Fruit fly (Drosophila melanogaster) whole organism, prepupa: ENCODE measurements around the gene Rab9Fa.

Experiments used
- Blimp-1 ChIP-seq: fragments of 200-800 bp; sonication (Bioruptor generic); optimal IDR thresholded peaks from 3 replicates; lab custom pipeline; 2017; ENCODE audit warnings: missing biosample characterization, missing genetic modification characterization, mild to moderate bottlenecking, moderate library complexity, missing genetic modification reagents
- CG10631 ChIP-seq: fragments of 200-800 bp; sonication (Bioruptor generic); optimal IDR thresholded peaks from 2 replicates; lab custom pipeline; 2016; ENCODE audit warnings: missing biosample characterization, missing genetic modification characterization
- CG11294 ChIP-seq: fragments of 200-800 bp; sonication (Bioruptor generic); IDR thresholded peaks from 2 replicates; pipeline ENCODE4 v1.3.6; 2022; ENCODE audit warnings: missing biosample characterization, missing genetic modification characterization
- CG11762 ChIP-seq: fragments of 200-800 bp; sonication (Bioruptor generic); optimal IDR thresholded peaks from 3 replicates; lab custom pipeline; 2016; ENCODE audit warnings: missing biosample characterization, missing genetic modification characterization; ENCODE audit not compliant: insufficient read depth
- CG15336 ChIP-seq: fragments of 200-800 bp; sonication (Bioruptor generic); IDR thresholded peaks from 2 replicates; pipeline ENCODE4 v1.3.6; 2022; ENCODE audit warnings: missing biosample characterization, missing genetic modification characterization
- CG1621 ChIP-seq: fragments of 200-800 bp; sonication (Bioruptor generic); optimal IDR thresholded peaks from 3 replicates; lab custom pipeline; 2018; ENCODE audit warnings: missing biosample characterization, mild to moderate bottlenecking, missing genetic modification characterization
- CG16779 ChIP-seq: fragments of 200-800 bp; sonication (Bioruptor generic); optimal IDR thresholded peaks from 3 replicates; lab custom pipeline; 2017; ENCODE audit warnings: missing biosample characterization, mild to moderate bottlenecking, missing genetic modification characterization
- CG3032 ChIP-seq: fragments of 200-800 bp; optimal IDR thresholded peaks from 2 replicates; lab custom pipeline; 2019; ENCODE audit warnings: missing biosample characterization, mild to moderate bottlenecking, missing genetic modification characterization, moderate library complexity
- CG31627 ChIP-seq: fragments of 200-800 bp; sonication (Bioruptor generic); optimal IDR thresholded peaks from 3 replicates; lab custom pipeline; 2016; ENCODE audit warnings: missing biosample characterization, missing genetic modification characterization
- CG32006 ChIP-seq: fragments of 200-800 bp; sonication (Bioruptor generic); optimal IDR thresholded peaks from 3 replicates; lab custom pipeline; 2017; ENCODE audit warnings: missing biosample characterization, mild to moderate bottlenecking, missing genetic modification characterization
- CG34406 ChIP-seq: fragments of 200-800 bp; sonication (Bioruptor generic); optimal IDR thresholded peaks from 3 replicates; lab custom pipeline; 2016; ENCODE audit warnings: missing biosample characterization, missing genetic modification characterization
- CG3919 ChIP-seq: fragments of 200-800 bp; sonication (Bioruptor generic); optimal IDR thresholded peaks from 3 replicates; lab custom pipeline; 2016; ENCODE audit warnings: missing biosample characterization, missing genetic modification characterization
- CG4318 ChIP-seq: fragments of 200-800 bp; sonication (Bioruptor generic); optimal IDR thresholded peaks from 3 replicates; lab custom pipeline; 2017; ENCODE audit warnings: missing biosample characterization, mild to moderate bottlenecking, missing genetic modification characterization
- CG6276 ChIP-seq: fragments of 200-800 bp; sonication (Bioruptor generic); optimal IDR thresholded peaks from 2 replicates; lab custom pipeline; 2017; ENCODE audit warnings: missing biosample characterization, mild to moderate bottlenecking, missing genetic modification characterization
- CG6808 ChIP-seq: fragments of 200-800 bp; sonication (Bioruptor generic); optimal IDR thresholded peaks from 3 replicates; lab custom pipeline; 2017; ENCODE audit warnings: missing biosample characterization, missing genetic modification characterization, mild to moderate bottlenecking, moderate library complexity, missing genetic modification reagents
- CG6854 ChIP-seq: fragments of 200-800 bp; sonication (Bioruptor generic); optimal IDR thresholded peaks from 2 replicates; lab custom pipeline; 2017; ENCODE audit warnings: missing biosample characterization, mild to moderate bottlenecking, missing genetic modification characterization
- CG7368 ChIP-seq: fragments of 200-800 bp; sonication (Bioruptor generic); optimal IDR thresholded peaks from 3 replicates; lab custom pipeline; 2016; ENCODE audit warnings: missing biosample characterization, missing genetic modification characterization
- CG8119 ChIP-seq: fragments of 200-800 bp; sonication (Bioruptor generic); IDR thresholded peaks from 3 replicates; pipeline ENCODE4 v1.3.6; 2022; ENCODE audit warnings: missing biosample characterization, missing genetic modification characterization
- CG8319 ChIP-seq: fragments of 200-800 bp; sonication (Bioruptor generic); optimal IDR thresholded peaks from 3 replicates; lab custom pipeline; 2016; ENCODE audit warnings: missing biosample characterization, missing genetic modification characterization
- CG8632 ChIP-seq: fragments of 200-800 bp; sonication (Bioruptor generic); optimal IDR thresholded peaks from 3 replicates; lab custom pipeline; 2016; ENCODE audit warnings: missing biosample characterization, missing genetic modification characterization
- Eip75B ChIP-seq: fragments of 200-800 bp; sonication (Bioruptor generic); optimal IDR thresholded peaks from 3 replicates; lab custom pipeline; 2016; ENCODE audit warnings: missing biosample characterization, missing genetic modification characterization
- Eip78C ChIP-seq: fragments of 200-800 bp; sonication (Bioruptor generic); peaks from one replicate; lab custom pipeline; 2016; ENCODE audit warnings: missing biosample characterization, missing genetic modification characterization
- Ets21C ChIP-seq: fragments of 200-800 bp; sonication (Bioruptor generic); optimal IDR thresholded peaks from 3 replicates; lab custom pipeline; 2016; ENCODE audit warnings: missing biosample characterization, missing genetic modification characterization
- Ets96B ChIP-seq: fragments of 200-800 bp; optimal IDR thresholded peaks from 2 replicates; lab custom pipeline; 2019; ENCODE audit warnings: missing biosample characterization, mild to moderate bottlenecking, missing genetic modification characterization, moderate library complexity
- Hr39 ChIP-seq: fragments of 200-800 bp; sonication (Bioruptor generic); optimal IDR thresholded peaks from 2 replicates; lab custom pipeline; 2016; ENCODE audit warnings: missing biosample characterization, missing genetic modification characterization
- Hr4 ChIP-seq: fragments of 200-800 bp; sonication (Bioruptor generic); optimal IDR thresholded peaks from 3 replicates; lab custom pipeline; 2016; ENCODE audit warnings: missing biosample characterization, missing genetic modification characterization
- Lpt ChIP-seq: fragments of 200-800 bp; sonication (Bioruptor generic); optimal IDR thresholded peaks from 3 replicates; lab custom pipeline; 2016; ENCODE audit warnings: missing biosample characterization, missing genetic modification characterization
- OdsH ChIP-seq: fragments of 200-800 bp; sonication (Bioruptor generic); optimal IDR thresholded peaks from 3 replicates; lab custom pipeline; 2016; ENCODE audit warnings: missing biosample characterization, missing genetic modification characterization
- Smox ChIP-seq: fragments of 200-800 bp; sonication (Bioruptor generic); optimal IDR thresholded peaks from 3 replicates; lab custom pipeline; 2016; ENCODE audit warnings: missing biosample characterization, missing genetic modification characterization
- Sox102F ChIP-seq: fragments of 200-800 bp; sonication (Bioruptor generic); optimal IDR thresholded peaks from 2 replicates; lab custom pipeline; 2016; ENCODE audit warnings: missing biosample characterization, mild to moderate bottlenecking, missing genetic modification characterization
- Sox14 ChIP-seq: fragments of 200-800 bp; sonication (Bioruptor generic); optimal IDR thresholded peaks from 3 replicates; lab custom pipeline; 2016; ENCODE audit warnings: missing biosample characterization, missing genetic modification characterization
- achi ChIP-seq: fragments of 200-800 bp; sonication (Bioruptor generic); optimal IDR thresholded peaks from 3 replicates; lab custom pipeline; 2016; ENCODE audit warnings: missing biosample characterization, missing genetic modification characterization
- acj6 ChIP-seq: fragments of 200-800 bp; sonication (Bioruptor generic); optimal IDR thresholded peaks from 3 replicates; lab custom pipeline; 2016; ENCODE audit warnings: missing biosample characterization, missing genetic modification characterization
- dac ChIP-seq: fragments of 200-800 bp; sonication (Bioruptor generic); optimal IDR thresholded peaks from 2 replicates; lab custom pipeline; 2017; ENCODE audit warnings: missing biosample characterization, mild to moderate bottlenecking, missing genetic modification characterization
- dsx ChIP-seq: fragments of 200-800 bp; optimal IDR thresholded peaks from 3 replicates; lab custom pipeline; 2019; ENCODE audit warnings: missing biosample characterization, mild to moderate bottlenecking, missing genetic modification characterization, moderate library complexity; ENCODE audit not compliant: poor library complexity, severe bottlenecking
- eg ChIP-seq: fragments of 200-800 bp; sonication (Bioruptor generic); IDR thresholded peaks from 3 replicates; pipeline ENCODE4 v1.3.6; 2022; ENCODE audit warnings: missing biosample characterization, missing genetic modification characterization
- esn ChIP-seq: fragments of 200-800 bp; sonication (Bioruptor generic); optimal IDR thresholded peaks from 2 replicates; lab custom pipeline; 2016; ENCODE audit warnings: missing biosample characterization, mild to moderate bottlenecking, missing genetic modification characterization, moderate library complexity
- fd59A ChIP-seq: fragments of 200-800 bp; sonication (Bioruptor generic); optimal IDR thresholded peaks from 2 replicates; lab custom pipeline; 2017; ENCODE audit warnings: missing biosample characterization, mild to moderate bottlenecking, missing genetic modification characterization, missing genetic modification reagents
- fd85E ChIP-seq: fragments of 200-800 bp; sonication (Bioruptor generic); optimal IDR thresholded peaks from 3 replicates; lab custom pipeline; 2016; ENCODE audit warnings: missing biosample characterization, missing genetic modification characterization
- lz ChIP-seq: fragments of 200-800 bp; sonication (Bioruptor generic); optimal IDR thresholded peaks from 3 replicates; lab custom pipeline; 2016; ENCODE audit warnings: missing biosample characterization, missing genetic modification characterization
- net ChIP-seq: fragments of 200-800 bp; sonication (Bioruptor generic); optimal IDR thresholded peaks from 3 replicates; lab custom pipeline; 2016; ENCODE audit warnings: missing biosample characterization, missing genetic modification characterization
- salr ChIP-seq, 2 experiments: fragments of 200-800 bp; sonication (Bioruptor generic); optimal IDR thresholded peaks; 3 replicates each; lab custom pipeline; 2016 to 2018; ENCODE audit warnings: missing biosample characterization in 2 of 2, missing genetic modification characterization in 2 of 2, mild to moderate bottlenecking in 1 of 2
- ss ChIP-seq, 2 experiments: fragments of 200-800 bp; sonication (Bioruptor generic); optimal IDR thresholded peaks; 2 replicates in 1 of 2; 3 replicates in 1 of 2; lab custom pipeline; 2017 to 2018; ENCODE audit warnings: mild to moderate bottlenecking in 2 of 2, missing biosample characterization in 2 of 2, missing genetic modification characterization in 2 of 2, moderate library complexity in 1 of 2
- svp ChIP-seq: fragments of 200-800 bp; sonication (Bioruptor generic); peaks from one replicate; lab custom pipeline; 2016; ENCODE audit warnings: missing biosample characterization, missing genetic modification characterization
- topi ChIP-seq: fragments of 200-800 bp; sonication (Bioruptor generic); optimal IDR thresholded peaks from 3 replicates; lab custom pipeline; 2016; ENCODE audit warnings: missing biosample characterization, missing genetic modification characterization
- vri ChIP-seq: fragments of 200-800 bp; sonication (Bioruptor generic); optimal IDR thresholded peaks from 3 replicates; lab custom pipeline; 2016; ENCODE audit warnings: missing biosample characterization, mild to moderate bottlenecking, missing genetic modification characterization

The Rab9Fa gene

DNA sequence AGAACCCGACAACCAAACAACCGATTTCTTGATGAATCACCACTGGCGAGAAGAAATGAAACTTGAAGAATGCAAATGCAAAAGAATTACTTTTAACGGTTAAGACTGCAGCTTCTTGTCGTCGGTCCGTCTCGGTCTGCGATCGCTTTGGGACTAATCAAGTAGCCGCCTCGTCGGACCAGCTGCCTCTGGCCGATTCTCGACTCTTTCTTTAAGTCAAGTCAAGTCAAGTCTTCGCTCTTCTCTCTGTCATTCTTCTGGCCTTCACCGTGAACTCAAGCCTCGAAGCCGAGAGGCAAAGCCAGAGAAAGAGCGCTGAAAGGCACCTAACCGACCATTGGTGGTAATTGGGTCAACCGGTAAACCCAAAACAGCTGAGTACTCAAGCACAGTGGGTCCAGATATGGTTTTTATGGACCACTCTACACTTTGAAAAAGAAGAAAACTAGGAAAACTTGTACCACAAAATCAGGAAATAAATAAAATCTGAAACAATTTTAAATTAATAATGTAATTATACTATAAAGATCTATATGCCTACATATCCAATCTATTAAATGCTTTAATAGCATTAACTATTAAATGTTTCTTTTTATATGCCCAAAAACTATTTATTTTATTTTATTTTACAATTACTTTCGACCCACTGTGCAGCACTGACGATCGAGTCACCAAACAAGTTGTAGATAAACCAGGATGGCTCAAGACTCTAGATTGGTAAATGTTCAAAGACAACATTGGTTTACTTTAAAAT, 16.3 kb upstream of the Rab9Fa start, which contains the start of gene C901 (continued):
- TF ChIP-seq CG16779 (peak; percentile 41), CG6854 (no peak), CG8632 (peak; percentile 77), Hr4 (GFP tag; lab: Kevin White, UChicago) (peak; percentile 64), Ets96B (tag; lab: Kevin White, UChicago) (peak; percentile 29), fd85E (no peak), acj6 (GFP tag; lab: Kevin White, UChicago) (peak; percentile 67), CG6808 (GFP tag; lab: Kevin White, UChicago) (peak; percentile 20), dac (GFP tag; lab: Kevin White, UChicago) (peak; percentile 81), CG15336 (peak; percentile 92), Sox102F (GFP tag; lab: Kevin White, UChicago) (no peak), lz (GFP tag; lab: Kevin White, UChicago) (peak; percentile 4), salr (GFP tag; optimal IDR thresholded peaks at IDR 0.05; lab: Kevin White, UChicago) (peak in 1 of 2 experiments; percentile 79)

DNA sequence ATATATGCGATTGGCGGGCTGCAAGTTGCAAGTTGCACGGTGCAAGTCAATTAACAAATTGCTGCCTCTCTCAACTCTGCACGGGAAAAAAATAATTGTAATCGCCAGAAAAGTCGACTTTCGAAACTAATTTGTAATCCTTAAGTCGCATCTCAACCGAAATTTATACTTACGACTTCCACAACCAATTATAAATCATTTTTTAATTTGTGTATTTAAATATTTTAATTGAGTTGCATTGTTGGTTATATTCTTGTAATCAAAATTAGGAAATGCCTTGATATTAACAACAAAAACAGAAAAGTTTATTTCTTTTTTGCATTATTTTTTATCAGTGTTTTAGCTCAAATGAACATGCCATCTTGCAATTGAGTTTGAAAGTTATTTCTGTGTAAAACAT, 9.1 kb upstream of the Rab9Fa start:
- TF ChIP-seq CG6276 (peak; percentile 67), CG15336 (peak; percentile 78), lz (GFP tag; lab: Kevin White, UChicago) (peak; percentile 10), net (GFP tag; lab: Kevin White, UChicago) (peak; percentile 55), CG11762 (GFP tag; lab: Kevin White, UChicago) (peak; percentile 11), CG7368 (GFP tag; lab: Kevin White, UChicago) (no peak), Ets21C (GFP tag; lab: Kevin White, UChicago) (no peak), Sox14 (GFP tag; lab: Kevin White, UChicago) (no peak), dsx (GFP tag; lab: Kevin White, UChicago) (no peak), svp (GFP tag; lab: Kevin White, UChicago) (peak; percentile 24), eg (GFP tag; lab: Robert Waterston, UW) (peak; percentile 51; the same call in 1 of the 3 replicates), Hr39 (peak; percentile 6), CG4318 (GFP tag; lab: Kevin White, UChicago) (peak; percentile 66), Eip78C (peak; percentile 88), CG16779 (no peak), CG3919 (GFP tag; lab: Kevin White, UChicago) (peak; percentile 60), salr (GFP tag; optimal IDR thresholded peaks at IDR 0.05; lab: Kevin White, UChicago) (peak in 1 of 2 experiments; percentile 30), CG32006 (GFP tag; lab: Kevin White, UChicago) (peak; percentile 80), achi (GFP tag; lab: Kevin White, UChicago) (peak; percentile 47), Smox (GFP tag; lab: Kevin White, UChicago) (peak; percentile 16), ss (GFP tag; optimal IDR thresholded peaks at IDR 0.05; lab: Kevin White, UChicago) (no peak), fd59A (no peak), fd85E (no peak), vri (no peak), CG11294 (GFP tag; lab: Robert Waterston, UW) (no peak), CG31627 (GFP tag; lab: Kevin White, UChicago) (no peak), CG8632 (peak; percentile 15), Eip75B (GFP tag; lab: Kevin White, UChicago) (peak; percentile 12), dac (GFP tag; lab: Kevin White, UChicago) (peak; percentile 41), CG6808 (GFP tag; lab: Kevin White, UChicago) (no peak), acj6 (GFP tag; lab: Kevin White, UChicago) (peak; percentile 46), Ets96B (tag; lab: Kevin White, UChicago) (no peak), Hr4 (GFP tag; lab: Kevin White, UChicago) (peak; percentile 68), topi (GFP tag; lab: Kevin White, UChicago) (peak; percentile 29), Lpt (GFP tag; lab: Kevin White, UChicago) (peak; percentile 17), CG8319 (GFP tag; lab: Kevin White, UChicago) (no peak), OdsH (GFP tag; lab: Kevin White, UChicago) (peak; percentile 54), esn (GFP tag; lab: Kevin White, UChicago) (peak; percentile 27), CG10631 (GFP tag; lab: Kevin White, UChicago) (peak; percentile 3), Sox102F (GFP tag; lab: Kevin White, UChicago) (peak; percentile 14), CG1621 (tag; lab: Kevin White, UChicago) (no peak), Blimp-1 (no peak), CG8119 (GFP tag; lab: Robert Waterston, UW) (peak; percentile 70), CG3032 (tag; lab: Kevin White, UChicago) (no peak), CG34406 (peak; percentile 39)
